Fruit fly (Drosophila melanogaster) whole organism, embryonic: Measurements from ENCODE around the gene CG13070.

Experiments used
- Blimp-1 ChIP-seq: fragments of 200-800 bp; sonication (Bioruptor generic); optimal IDR thresholded peaks from 3 replicates; lab custom pipeline; 2018; ENCODE audit warnings: missing biosample characterization, missing genetic modification characterization, mild to moderate bottlenecking, moderate library complexity, missing genetic modification reagents
- CG11504 ChIP-seq: fragments of 200-800 bp; sonication (Bioruptor generic); optimal IDR thresholded peaks from 3 replicates; lab custom pipeline; 2019; ENCODE audit warnings: missing biosample characterization, mild to moderate bottlenecking, missing genetic modification characterization, moderate library complexity
- CG13296 ChIP-seq: fragments of 200-800 bp; sonication (Bioruptor generic); optimal IDR thresholded peaks from 3 replicates; lab custom pipeline; 2018; ENCODE audit warnings: missing biosample characterization, mild to moderate bottlenecking, missing genetic modification characterization
- CG14014 ChIP-seq: fragments of 200-800 bp; sonication (Bioruptor generic); IDR thresholded peaks from 2 replicates; pipeline ENCODE4 v1.3.6; 2022; ENCODE audit warnings: missing biosample characterization, missing genetic modification characterization
- CG15269 ChIP-seq: fragments of 200-800 bp; sonication (Bioruptor generic); optimal IDR thresholded peaks from 2 replicates; lab custom pipeline; 2018; ENCODE audit warnings: missing biosample characterization, mild to moderate bottlenecking, missing genetic modification characterization, moderate library complexity
- CG18599 ChIP-seq: fragments of 200-800 bp; sonication (Bioruptor generic); optimal IDR thresholded peaks from 3 replicates; lab custom pipeline; 2017; ENCODE audit warnings: missing biosample characterization, missing genetic modification characterization, mild to moderate bottlenecking, moderate library complexity, missing genetic modification reagents
- CG2678 ChIP-seq: fragments of 200-800 bp; sonication (Bioruptor generic); optimal IDR thresholded peaks from 3 replicates; lab custom pipeline; 2019; ENCODE audit warnings: missing biosample characterization, mild to moderate bottlenecking, missing genetic modification characterization, moderate library complexity
- CG31441 ChIP-seq: fragments of 200-800 bp; sonication (Bioruptor generic); IDR thresholded peaks from 2 replicates; pipeline ENCODE4 v1.3.6; 2022; ENCODE audit warnings: missing biosample characterization, missing genetic modification characterization
- CG3847 ChIP-seq: fragments of 200-800 bp; sonication (Bioruptor generic); IDR thresholded peaks from 2 replicates; pipeline ENCODE4 v1.3.6; 2022; ENCODE audit warnings: missing biosample characterization, missing genetic modification characterization
- CG4820 ChIP-seq: fragments of 200-800 bp; sonication (Bioruptor generic); optimal IDR thresholded peaks from 3 replicates; lab custom pipeline; 2016; ENCODE audit warnings: missing biosample characterization, missing genetic modification characterization
- CG7372 ChIP-seq: fragments of 200-800 bp; sonication (Bioruptor generic); IDR thresholded peaks from 2 replicates; pipeline ENCODE4 v1.3.6; 2022; ENCODE audit warnings: missing biosample characterization, missing genetic modification characterization
- CG7839 ChIP-seq: fragments of 200-800 bp; sonication (Bioruptor generic); optimal IDR thresholded peaks from 3 replicates; lab custom pipeline; 2018; ENCODE audit warnings: missing biosample characterization, mild to moderate bottlenecking, missing genetic modification characterization, moderate library complexity
- CG9932 ChIP-seq: fragments of 200-800 bp; sonication (Bioruptor generic); IDR thresholded peaks from 2 replicates; pipeline ENCODE4 v1.3.6; 2022; ENCODE audit warnings: missing biosample characterization, missing genetic modification characterization
- CoRest ChIP-seq: fragments of 200-800 bp; sonication (Bioruptor generic); optimal IDR thresholded peaks from 3 replicates; lab custom pipeline; 2018; ENCODE audit warnings: missing biosample characterization, mild to moderate bottlenecking, missing genetic modification characterization, moderate library complexity
- Dbx ChIP-seq: fragments of 200-800 bp; sonication (Bioruptor generic); IDR thresholded peaks from 3 replicates; pipeline ENCODE4 v1.3.6; 2022; ENCODE audit warnings: missing biosample characterization, missing genetic modification characterization
- Eip74EF ChIP-seq, 2 experiments: fragments of 200-800 bp in 1 of 2; fragments of >200 bp in 1 of 2; sonication (Bioruptor generic) in 1 of 2; optimal IDR thresholded peaks; 2 replicates each; lab custom pipeline; 2017 to 2019; ENCODE audit warnings: missing biosample characterization in 2 of 2, missing genetic modification characterization in 2 of 2, mild to moderate bottlenecking in 1 of 2, moderate library complexity in 1 of 2
- Fer2 ChIP-seq: fragments of 200-800 bp; sonication (Bioruptor generic); optimal IDR thresholded peaks from 2 replicates; lab custom pipeline; 2018; ENCODE audit warnings: missing biosample characterization, mild to moderate bottlenecking, missing genetic modification characterization, moderate library complexity
- Gug ChIP-seq: fragments of 200-800 bp; sonication (Bioruptor generic); IDR thresholded peaks from 4 replicates; pipeline ENCODE4 v1.3.6; 2022; ENCODE audit warnings: missing biosample characterization, missing genetic modification characterization
- H2.0 ChIP-seq: fragments of 200-800 bp; sonication (Bioruptor generic); IDR thresholded peaks from 2 replicates; pipeline ENCODE4 v1.3.6; 2022; ENCODE audit warnings: missing biosample characterization, missing genetic modification characterization
- HLH54F ChIP-seq: fragments of 200-800 bp; sonication (Bioruptor generic); optimal IDR thresholded peaks from 3 replicates; lab custom pipeline; 2016; ENCODE audit warnings: missing biosample characterization, missing genetic modification characterization
- Hr51 ChIP-seq, 2 experiments: fragments of 200-800 bp; sonication (Bioruptor generic); optimal IDR thresholded peaks; 2 replicates in 1 of 2; 3 replicates in 1 of 2; lab custom pipeline; 2016 to 2018; ENCODE audit warnings: missing biosample characterization in 2 of 2, missing genetic modification characterization in 2 of 2, mild to moderate bottlenecking in 1 of 2, moderate library complexity in 1 of 2
- MBD-R2 ChIP-seq: fragments of 200-800 bp; sonication (Bioruptor generic); IDR thresholded peaks from 2 replicates; pipeline ENCODE4 v1.3.6; 2022; ENCODE audit warnings: missing biosample characterization, missing genetic modification characterization
- Mad ChIP-seq: fragments of 200-800 bp; sonication (Bioruptor generic); optimal IDR thresholded peaks from 2 replicates; lab custom pipeline; 2016; ENCODE audit warnings: missing biosample characterization, missing genetic modification characterization
- Meics ChIP-seq: fragments of 200-800 bp; sonication (Bioruptor generic); optimal IDR thresholded peaks from 2 replicates; lab custom pipeline; 2017; ENCODE audit warnings: missing biosample characterization, mild to moderate bottlenecking, missing genetic modification characterization
- Ptx1 ChIP-seq: fragments of 200-800 bp; sonication (Bioruptor generic); IDR thresholded peaks from 2 replicates; pipeline ENCODE4 v1.3.6; 2022; ENCODE audit warnings: missing biosample characterization, missing genetic modification characterization
- Six4 ChIP-seq: fragments of 200-800 bp; sonication (Bioruptor generic); optimal IDR thresholded peaks from 2 replicates; lab custom pipeline; 2016; ENCODE audit warnings: missing biosample characterization, missing genetic modification characterization
- Sox100B ChIP-seq: fragments of 200-800 bp; sonication (Bioruptor generic); optimal IDR thresholded peaks from 3 replicates; lab custom pipeline; 2018; ENCODE audit warnings: missing biosample characterization, mild to moderate bottlenecking, missing genetic modification characterization
- cato ChIP-seq: fragments of 200-800 bp; sonication (Bioruptor generic); optimal IDR thresholded peaks from 2 replicates; lab custom pipeline; 2016; ENCODE audit warnings: missing biosample characterization, missing genetic modification characterization, borderline replicate concordance
- ci ChIP-seq: fragments of 200-800 bp; sonication (Bioruptor generic); IDR thresholded peaks from 3 replicates; pipeline ENCODE4 v1.3.6; 2022; ENCODE audit warnings: missing biosample characterization, missing genetic modification characterization
- ewg ChIP-seq: fragments of 200-800 bp; sonication (Bioruptor generic); optimal IDR thresholded peaks from 3 replicates; lab custom pipeline; 2017; ENCODE audit warnings: mild to moderate bottlenecking, missing biosample characterization, missing genetic modification reagents, missing genetic modification characterization
- gcm ChIP-seq: fragments of 200-800 bp; sonication (Bioruptor generic); optimal IDR thresholded peaks from 2 replicates; lab custom pipeline; 2019; ENCODE audit warnings: missing biosample characterization, mild to moderate bottlenecking, missing genetic modification characterization, moderate library complexity
- her ChIP-seq: fragments of 200-800 bp; sonication (Bioruptor generic); optimal IDR thresholded peaks from 2 replicates; lab custom pipeline; 2016; ENCODE audit warnings: missing biosample characterization, missing genetic modification characterization
- jing ChIP-seq: fragments of 200-800 bp; sonication (Bioruptor generic); optimal IDR thresholded peaks from 2 replicates; lab custom pipeline; 2018; ENCODE audit warnings: missing biosample characterization, mild to moderate bottlenecking, missing genetic modification characterization
- lab ChIP-seq: fragments of 200-800 bp; sonication (Bioruptor generic); optimal IDR thresholded peaks from 3 replicates; lab custom pipeline; 2017; ENCODE audit warnings: missing biosample characterization, missing genetic modification characterization, mild to moderate bottlenecking, moderate library complexity, missing genetic modification reagents
- nmo ChIP-seq: fragments of 200-800 bp; sonication (Bioruptor generic); optimal IDR thresholded peaks from 2 replicates; lab custom pipeline; 2018; ENCODE audit warnings: missing biosample characterization, mild to moderate bottlenecking, missing genetic modification characterization, moderate library complexity
- pfk ChIP-seq: fragments of 200-800 bp; sonication (Bioruptor generic); optimal IDR thresholded peaks from 2 replicates; lab custom pipeline; 2018; ENCODE audit warnings: missing biosample characterization, mild to moderate bottlenecking, missing genetic modification characterization, moderate library complexity
- psq ChIP-seq: fragments of 200-800 bp; sonication (Bioruptor generic); optimal IDR thresholded peaks from 2 replicates; lab custom pipeline; 2017; ENCODE audit warnings: missing biosample characterization, missing genetic modification characterization
- row ChIP-seq: fragments of 200-800 bp; sonication (Bioruptor generic); IDR thresholded peaks from 3 replicates; pipeline ENCODE4 v1.3.6; 2022; ENCODE audit warnings: missing biosample characterization, missing genetic modification characterization
- schlank ChIP-seq: fragments of 200-800 bp; sonication (Bioruptor generic); optimal IDR thresholded peaks from 2 replicates; lab custom pipeline; 2018; ENCODE audit warnings: missing biosample characterization, mild to moderate bottlenecking, missing genetic modification characterization
- sob ChIP-seq: fragments of 200-800 bp; sonication (Bioruptor generic); IDR thresholded peaks from 2 replicates; pipeline ENCODE4 v1.3.6; 2022; ENCODE audit warnings: missing biosample characterization, missing genetic modification characterization
- tap ChIP-seq: fragments of 200-800 bp; optimal IDR thresholded peaks from 3 replicates; lab custom pipeline; 2019; ENCODE audit warnings: missing biosample characterization, mild to moderate bottlenecking, missing genetic modification characterization, moderate library complexity
- tgo ChIP-seq: fragments of 200-800 bp; sonication (Bioruptor generic); IDR thresholded peaks from 3 replicates; pipeline ENCODE4 v1.3.6; 2022; ENCODE audit warnings: missing biosample characterization, missing genetic modification characterization
- twi ChIP-seq: fragments of 200-800 bp; optimal IDR thresholded peaks from 2 replicates; lab custom pipeline; 2019; ENCODE audit warnings: missing biosample characterization, mild to moderate bottlenecking, missing genetic modification characterization, moderate library complexity
- tx ChIP-seq: fragments of 200-800 bp; sonication (Bioruptor generic); optimal IDR thresholded peaks from 2 replicates; lab custom pipeline; 2016; ENCODE audit warnings: missing biosample characterization, missing genetic modification characterization
- unpg ChIP-seq: fragments of 200-800 bp; sonication (Bioruptor generic); optimal IDR thresholded peaks from 3 replicates; lab custom pipeline; 2018; ENCODE audit warnings: missing biosample characterization, mild to moderate bottlenecking, missing genetic modification characterization, moderate library complexity

The CG13070 gene

dm6 chr3L:16305820-16306650 is 42.9 kb downstream of the CG13070 start, which contains the start of the genes CG13043 and CG13063 (continued):
- TF ChIP-seq tx (GFP tag; lab: Kevin White, UChicago) (no peak), Fer2 (tag; lab: Kevin White, UChicago) (no peak), cato (GFP tag; lab: Kevin White, UChicago) (no peak), MBD-R2 (GFP tag; lab: Robert Waterston, UW) (no peak), jing (GFP tag; lab: Kevin White, UChicago) (no peak), CG4820 (GFP tag; lab: Kevin White, UChicago) (no peak), unpg (GFP tag; lab: Kevin White, UChicago) (peak; percentile 42), HLH54F (no peak), CG15269 (tag; lab: Kevin White, UChicago) (peak; percentile 41), H2.0 (0 out of 2 replicates have a peak, but pooled peaks have one; percentile 17), CG31441 (GFP tag; lab: Robert Waterston, UW) (0 out of 2 replicates have a peak, but pooled peaks have one; percentile 23), Ptx1 (peak; percentile 35; the same call in 1 of the 2 replicates), CG9932 (no peak), Six4 (GFP tag; lab: Kevin White, UChicago) (no peak), Hr51 (GFP tag; optimal IDR thresholded peaks at IDR 0.05; lab: Kevin White, UChicago) (peak in 1 of 2 experiments; percentile 37), CoRest (tag; lab: Kevin White, UChicago) (peak; percentile 7), CG11504 (tag; lab: Kevin White, UChicago) (peak; percentile 59), CG2678 (tag; lab: Kevin White, UChicago) (peak; percentile 42), Eip74EF (GFP tag; optimal IDR thresholded peaks at IDR 0.05; lab: Kevin White, UChicago) (peak in 1 of 2 experiments; percentile 5), Blimp-1 (GFP tag; lab: Kevin White, UChicago) (peak; percentile 27), Sox100B (GFP tag; lab: Kevin White, UChicago) (peak; percentile 32), ci (GFP tag; lab: Robert Waterston, UW) (0 out of 3 replicates have a peak, but pooled peaks have one; percentile 32), Mad (GFP tag; lab: Kevin White, UChicago) (no peak), tap (tag; lab: Kevin White, UChicago) (peak; percentile 22), psq (GFP tag; lab: Kevin White, UChicago) (no peak), tgo (GFP tag; lab: Robert Waterston, UW) (no peak), CG7839 (tag; lab: Kevin White, UChicago) (peak; percentile 26), twi (tag; lab: Kevin White, UChicago) (no peak), nmo (peak; percentile 10)

dm6 chr3L:16308380-16308779 is 45.2 kb downstream of the CG13070 start, which contains the start of gene CG13042:
Gene CG13042, minus strand, starts transcription at chr3L:16308480.
- 0 out of 4 replicates have a peak, but pooled peaks have one; percentile 2 for TF ChIP-seq Gug (GFP tag; lab: Robert Waterston, UW)
- TF ChIP-seq twi (tag; lab: Kevin White, UChicago), result no peak

dm6 chr3L:16309972-16310371 is 46.8 kb downstream of the CG13070 start:
- TF ChIP-seq schlank, result peak; percentile 67
- peak; percentile 37; the same call in 1 of the 2 replicates for TF ChIP-seq CG14014
- peak; percentile 42 for TF ChIP-seq CG18599 (GFP tag; lab: Kevin White, UChicago)
- peak; percentile 64 for TF ChIP-seq Dbx
- no peak for TF ChIP-seq gcm (GFP tag; lab: Kevin White, UChicago)
- peak; percentile 26; the same call in 1 of the 2 replicates for TF ChIP-seq CG3847 (GFP tag; lab: Robert Waterston, UW)
- no peak for TF ChIP-seq pfk
- TF ChIP-seq her, result peak; percentile 40
- TF ChIP-seq ewg, result no peak
- no peak for TF ChIP-seq CG13296 (GFP tag; lab: Kevin White, UChicago)
- peak; percentile 40; the same call in 1 of the 3 replicates for TF ChIP-seq row (GFP tag; lab: Robert Waterston, UW)
- TF ChIP-seq lab, result peak; percentile 72
- TF ChIP-seq Meics, result peak; percentile 30
- 0 out of 2 replicates have a peak, but pooled peaks have one; percentile 11 for TF ChIP-seq CG7372 (GFP tag; lab: Robert Waterston, UW)
- peak; percentile 46; the same call in 1 of the 2 replicates for TF ChIP-seq sob
- TF ChIP-seq Sox100B (GFP tag; lab: Kevin White, UChicago), result no peak
